Worm (Caenorhabditis elegans) whole organism, L2 larva: Measurements from ENCODE around the gene srg-50.
A peak's percentile ranks its signal among the peaks of the same experiment; 100 is the strongest.

ENCODE experiments used
- C34F6.9 ChIP-seq: fragments of 150-350 bp; optimal IDR thresholded peaks from 2 replicates; lab custom pipeline; 2014; ENCODE audit warnings: missing biosample characterization, missing genetic modification characterization
- F13H6.1 ChIP-seq: sonication (generic microtip); optimal IDR thresholded peaks from 2 replicates; lab custom pipeline; 2016; ENCODE audit warnings: missing genetic modification characterization, missing compliant biosample characterization
- R02D3.7 ChIP-seq: fragments of 150-350 bp; optimal IDR thresholded peaks from 2 replicates; lab custom pipeline; 2014; ENCODE audit warnings: missing biosample characterization, missing genetic modification characterization
- Y55F3AM.14 ChIP-seq: fragments of 200-800 bp; sonication (Bioruptor generic); optimal IDR thresholded peaks from 2 replicates; lab custom pipeline; 2018; ENCODE audit warnings: mild to moderate bottlenecking, missing genetic modification characterization, missing compliant biosample characterization
- ZK546.5 ChIP-seq: sonication (generic microtip); optimal IDR thresholded peaks from 2 replicates; lab custom pipeline; 2017; ENCODE audit warnings: missing biosample characterization, missing genetic modification characterization
- alr-1 ChIP-seq: fragments of 150-350 bp; optimal IDR thresholded peaks from 2 replicates; lab custom pipeline; 2014; ENCODE audit warnings: missing biosample characterization, missing genetic modification characterization
- aly-2 ChIP-seq: fragments of 150-350 bp; optimal IDR thresholded peaks from 2 replicates; lab custom pipeline; 2014; ENCODE audit warnings: missing biosample characterization, missing genetic modification characterization
- ama-1 ChIP-seq: fragments of 150-350 bp; optimal IDR thresholded peaks from 2 replicates; lab custom pipeline; 2018; ENCODE audit warnings: inconsistent platforms
- blmp-1 ChIP-seq: sonication (generic microtip); optimal IDR thresholded peaks from 2 replicates; lab custom pipeline; 2017; ENCODE audit warnings: missing genetic modification characterization, mild to moderate bottlenecking, missing compliant biosample characterization, antibody characterized with exemption, moderate library complexity; ENCODE audit not compliant: insufficient read depth
- ceh-16 ChIP-seq: fragments of 150-350 bp; optimal IDR thresholded peaks from 2 replicates; lab custom pipeline; 2014; ENCODE audit warnings: missing biosample characterization, missing genetic modification characterization
- ceh-82 ChIP-seq: fragments of 150-350 bp; optimal IDR thresholded peaks from 2 replicates; lab custom pipeline; 2014; ENCODE audit warnings: missing biosample characterization, missing genetic modification characterization
- crh-2 ChIP-seq: sonication (generic microtip); optimal IDR thresholded peaks from 2 replicates; lab custom pipeline; 2017; ENCODE audit warnings: missing biosample characterization, missing genetic modification characterization
- dmd-4 ChIP-seq: sonication (generic microtip); optimal IDR thresholded peaks from 2 replicates; lab custom pipeline; 2017; ENCODE audit warnings: missing biosample characterization, missing genetic modification characterization
- egl-27 ChIP-seq: sonication (generic microtip); optimal IDR thresholded peaks from 3 replicates; lab custom pipeline; 2017; ENCODE audit warnings: missing biosample characterization, missing genetic modification reagents, missing genetic modification characterization
- elt-1 ChIP-seq: fragments of 150-350 bp; optimal IDR thresholded peaks from 2 replicates; lab custom pipeline; 2014; ENCODE audit warnings: missing biosample characterization, missing genetic modification characterization
- elt-3 ChIP-seq: sonication (generic microtip); optimal IDR thresholded peaks from 2 replicates; lab custom pipeline; 2017; ENCODE audit warnings: missing biosample characterization, missing genetic modification characterization
- gmeb-1 ChIP-seq: fragments of 150-350 bp; optimal IDR thresholded peaks from 2 replicates; lab custom pipeline; 2014; ENCODE audit warnings: missing biosample characterization, missing genetic modification characterization
- lin-11 ChIP-seq: fragments of 150-350 bp; sonication (generic microtip); optimal IDR thresholded peaks from 2 replicates; lab custom pipeline; 2014; ENCODE audit warnings: missing biosample characterization, missing genetic modification characterization, inconsistent platforms, mixed read lengths
- lin-13 ChIP-seq: fragments of 150-350 bp; optimal IDR thresholded peaks from 2 replicates; lab custom pipeline; 2014; ENCODE audit warnings: missing biosample characterization, missing genetic modification reagents, missing genetic modification characterization
- lin-39 ChIP-seq: fragments of 150-350 bp; optimal IDR thresholded peaks from 2 replicates; lab custom pipeline; 2014; ENCODE audit warnings: missing biosample characterization, missing genetic modification reagents, missing genetic modification characterization
- lsy-2 ChIP-seq, 2 experiments: fragments of 150-350 bp in 1 of 2; sonication (generic microtip) in 1 of 2; optimal IDR thresholded peaks; 2 replicates each; lab custom pipeline; 2014 to 2017; ENCODE audit warnings: missing biosample characterization in 2 of 2, missing genetic modification characterization in 2 of 2
- mab-5 ChIP-seq: fragments of 150-350 bp; optimal IDR thresholded peaks from 2 replicates; lab custom pipeline; 2014; ENCODE audit warnings: missing biosample characterization, missing genetic modification characterization
- nhr-10 ChIP-seq: sonication (generic microtip); optimal IDR thresholded peaks from 2 replicates; lab custom pipeline; 2017; ENCODE audit warnings: missing biosample characterization, missing genetic modification characterization
- nhr-11 ChIP-seq: fragments of 150-350 bp; optimal IDR thresholded peaks from 2 replicates; lab custom pipeline; 2014; ENCODE audit warnings: missing biosample characterization, missing genetic modification characterization
- nhr-12 ChIP-seq: fragments of 150-350 bp; optimal IDR thresholded peaks from 2 replicates; lab custom pipeline; 2014; ENCODE audit warnings: missing biosample characterization, missing genetic modification characterization
- nhr-129 ChIP-seq: fragments of 150-350 bp; optimal IDR thresholded peaks from 2 replicates; lab custom pipeline; 2014; ENCODE audit warnings: missing biosample characterization, missing genetic modification characterization
- nhr-23 ChIP-seq: fragments of 150-350 bp; optimal IDR thresholded peaks from 2 replicates; lab custom pipeline; 2014; ENCODE audit warnings: missing biosample characterization, missing genetic modification reagents, missing genetic modification characterization
- nhr-237 ChIP-seq: fragments of 150-350 bp; optimal IDR thresholded peaks from 2 replicates; lab custom pipeline; 2014; ENCODE audit warnings: missing biosample characterization, missing genetic modification characterization
- nhr-25 ChIP-seq: fragments of 150-350 bp; sonication (generic microtip); optimal IDR thresholded peaks from 3 replicates; lab custom pipeline; 2014; ENCODE audit warnings: missing biosample characterization, missing genetic modification characterization
- nhr-6 ChIP-seq: fragments of 150-350 bp; optimal IDR thresholded peaks from 2 replicates; lab custom pipeline; 2014; ENCODE audit warnings: missing biosample characterization, missing genetic modification characterization
- peb-1 ChIP-seq: fragments of 150-350 bp; optimal IDR thresholded peaks from 2 replicates; lab custom pipeline; 2014; ENCODE audit warnings: missing biosample characterization, missing genetic modification characterization
- sem-4 ChIP-seq: fragments of 150-350 bp; optimal IDR thresholded peaks from 2 replicates; lab custom pipeline; 2014; ENCODE audit warnings: missing biosample characterization, missing genetic modification reagents, missing genetic modification characterization
- sma-3 ChIP-seq: sonication (generic microtip); optimal IDR thresholded peaks from 2 replicates; lab custom pipeline; 2016; ENCODE audit warnings: missing genetic modification reagents, missing genetic modification characterization, missing compliant biosample characterization
- sma-9 ChIP-seq, 2 experiments: fragments of 150-350 bp in 1 of 2; sonication (generic microtip) in 1 of 2; optimal IDR thresholded peaks; 2 replicates each; lab custom pipeline; 2014 to 2016; ENCODE audit warnings: missing genetic modification characterization in 2 of 2, mild to moderate bottlenecking in 1 of 2, missing biosample characterization in 1 of 2, missing compliant biosample characterization in 1 of 2, missing genetic modification reagents in 1 of 2, moderate library complexity in 1 of 2
- snpc-4 ChIP-seq: fragments of 150-350 bp; optimal IDR thresholded peaks from 2 replicates; lab custom pipeline; 2014; ENCODE audit warnings: missing biosample characterization, missing genetic modification characterization
- unc-55 ChIP-seq: fragments of 150-350 bp; sonication (generic microtip); optimal IDR thresholded peaks from 3 replicates; lab custom pipeline; 2014; ENCODE audit warnings: missing biosample characterization, missing genetic modification reagents, missing genetic modification characterization
- unc-62 ChIP-seq: fragments of 150-350 bp; optimal IDR thresholded peaks from 2 replicates; lab custom pipeline; 2014; ENCODE audit warnings: missing biosample characterization, missing genetic modification reagents, missing genetic modification characterization
- zag-1 ChIP-seq: fragments of 150-350 bp; optimal IDR thresholded peaks from 2 replicates; lab custom pipeline; 2014; ENCODE audit warnings: missing biosample characterization, missing genetic modification characterization
- ztf-11 ChIP-seq: sonication (generic microtip); optimal IDR thresholded peaks from 2 replicates; lab custom pipeline; 2017; ENCODE audit warnings: missing biosample characterization, missing genetic modification characterization

srg-50 gene

DNA sequence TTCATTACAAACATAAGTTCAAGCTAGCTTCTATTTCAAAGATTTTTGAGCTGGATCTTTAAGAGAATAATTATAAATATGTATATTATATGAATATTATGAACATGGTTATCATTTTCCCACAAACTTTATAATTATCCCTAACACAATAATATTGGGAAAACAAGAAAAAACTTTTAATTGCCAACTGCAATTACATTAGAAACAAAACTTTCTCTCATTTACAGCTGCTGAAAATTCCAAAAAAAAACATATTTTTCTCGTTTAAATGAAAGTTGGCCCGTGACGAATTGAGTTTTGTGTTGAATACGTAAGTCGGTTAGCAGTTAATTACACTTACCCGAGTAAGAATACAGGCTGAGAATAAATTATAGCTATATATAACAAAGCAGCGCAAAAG lies 12.3 kb downstream of the srg-50 start:
- TF ChIP-seq lin-13 (GFP tag; lab: Kevin White, UChicago) (no peak), gmeb-1 (no peak), ZK546.5 (tag; lab: Kevin White, UChicago) (no peak), sma-9 (GFP tag; optimal IDR thresholded peaks at IDR 0.05; lab: Kevin White, UChicago) (no peak), sma-9 (tag; optimal IDR thresholded peaks at IDR 0.05; lab: Kevin White, UChicago) (no peak), elt-1 (tag; lab: Kevin White, UChicago) (no peak), snpc-4 (tag; lab: Kevin White, UChicago) (no peak), lin-11 (tag; lab: Kevin White, UChicago) (no peak), ztf-11 (tag; lab: Kevin White, UChicago) (no peak), sma-3 (no peak), egl-27 (tag; lab: Kevin White, UChicago) (no peak), zag-1 (tag; lab: Kevin White, UChicago) (no peak), C34F6.9 (tag; lab: Kevin White, UChicago) (no peak), crh-2 (no peak), peb-1 (tag; lab: Kevin White, UChicago) (no peak), nhr-12 (no peak), mab-5 (tag; lab: Kevin White, UChicago) (no peak), nhr-237 (tag; lab: Kevin White, UChicago) (no peak), ama-1 (lab: Kevin White, UChicago) (no peak)

DNA sequence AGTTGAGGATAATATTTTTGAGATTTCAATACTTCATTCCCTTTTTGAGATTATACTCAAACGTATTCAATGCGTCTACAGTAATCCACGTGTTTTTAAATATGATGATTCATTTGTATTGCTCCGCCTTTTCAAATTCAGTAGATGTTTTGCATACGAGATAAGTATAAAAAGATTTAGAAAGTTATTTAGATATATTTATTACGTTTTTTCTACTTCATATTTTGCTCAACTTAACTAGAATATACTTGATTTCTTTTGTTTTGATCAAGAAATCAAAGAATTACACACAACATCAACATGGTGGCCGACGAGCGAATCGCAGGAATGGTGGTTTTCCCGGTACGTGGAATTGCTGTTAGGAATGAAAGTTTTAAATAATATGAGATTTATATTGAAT lies 17.3 kb downstream of the srg-50 start, which contains the start of gene srx-50:
Gene srx-50 (plus strand): TSS at position 301 of the 400 bp plus-strand sequence.
- TF ChIP-seq snpc-4 (tag; lab: Kevin White, UChicago), result no peak
- TF ChIP-seq nhr-129 (tag; lab: Kevin White, UChicago), result no peak
- TF ChIP-seq lin-11 (tag; lab: Kevin White, UChicago), result no peak
- TF ChIP-seq nhr-11 (tag; lab: Kevin White, UChicago), result no peak
- TF ChIP-seq gmeb-1, result no peak
- no peak for TF ChIP-seq unc-62 (GFP tag; lab: Kevin White, UChicago)

DNA sequence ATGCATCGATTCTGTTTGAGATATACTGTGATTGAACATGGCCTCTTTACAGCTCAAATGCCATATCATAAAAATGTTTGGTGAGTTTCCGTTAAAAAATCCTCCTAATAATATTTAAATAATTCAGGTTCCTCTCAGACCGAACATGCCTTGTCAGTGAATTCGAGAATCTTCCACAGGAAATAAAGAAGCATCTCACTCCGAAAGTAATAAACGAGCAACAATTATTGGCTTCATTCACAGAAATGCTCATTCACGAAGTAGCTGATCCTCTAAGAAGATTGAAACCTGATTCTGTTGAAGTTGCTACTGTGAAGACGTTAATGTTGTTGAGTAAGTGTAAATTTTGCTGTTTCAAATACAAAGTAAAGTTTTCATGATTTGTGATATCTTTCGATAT lies 22.8 kb downstream of the srg-50 start:
- TF ChIP-seq egl-27 (tag; lab: Kevin White, UChicago), result no peak
- no peak for TF ChIP-seq unc-55 (GFP tag; lab: Kevin White, UChicago)
- TF ChIP-seq snpc-4 (tag; lab: Kevin White, UChicago), result no peak
- no peak for TF ChIP-seq nhr-11 (tag; lab: Kevin White, UChicago)
- no peak for TF ChIP-seq mab-5 (tag; lab: Kevin White, UChicago)
- TF ChIP-seq elt-1 (tag; lab: Kevin White, UChicago), result no peak
- no peak for TF ChIP-seq F13H6.1 (tag; lab: Kevin White, UChicago)
- TF ChIP-seq sma-9 (GFP tag; optimal IDR thresholded peaks at IDR 0.05; lab: Kevin White, UChicago), result no peak
- no peak for TF ChIP-seq sma-9 (tag; optimal IDR thresholded peaks at IDR 0.05; lab: Kevin White, UChicago)
- TF ChIP-seq ceh-16 (tag; lab: Kevin White, UChicago), result no peak
- no peak for TF ChIP-seq gmeb-1
- TF ChIP-seq R02D3.7 (tag; lab: Kevin White, UChicago), result no peak
- no peak for TF ChIP-seq Y55F3AM.14 (GFP tag; lab: Kevin White, UChicago)
- TF ChIP-seq nhr-129 (tag; lab: Kevin White, UChicago), result no peak
- TF ChIP-seq nhr-23 (tag; lab: Kevin White, UChicago), result no peak

DNA sequence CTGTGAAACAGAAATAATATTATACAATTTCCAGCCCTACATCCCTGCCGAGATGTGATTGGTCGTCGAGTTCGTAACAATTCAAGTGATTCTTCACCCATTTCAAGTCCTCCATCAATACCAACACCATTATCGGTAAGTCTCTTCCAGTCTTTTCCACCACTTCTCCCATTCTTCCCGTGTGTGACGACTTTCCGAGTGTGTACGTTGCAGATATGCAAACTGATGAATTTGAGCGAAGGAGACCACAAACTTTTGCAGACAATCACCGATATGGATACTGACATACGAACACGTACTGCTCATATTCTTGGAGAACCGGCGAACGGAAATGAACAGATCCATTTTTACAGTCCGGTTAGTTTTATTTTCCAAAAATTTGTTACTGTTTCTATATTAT lies 23.4 kb downstream of the srg-50 start:
- TF ChIP-seq ceh-16 (tag; lab: Kevin White, UChicago), result no peak
- peak; percentile 79 for TF ChIP-seq ama-1 (lab: Kevin White, UChicago)

DNA sequence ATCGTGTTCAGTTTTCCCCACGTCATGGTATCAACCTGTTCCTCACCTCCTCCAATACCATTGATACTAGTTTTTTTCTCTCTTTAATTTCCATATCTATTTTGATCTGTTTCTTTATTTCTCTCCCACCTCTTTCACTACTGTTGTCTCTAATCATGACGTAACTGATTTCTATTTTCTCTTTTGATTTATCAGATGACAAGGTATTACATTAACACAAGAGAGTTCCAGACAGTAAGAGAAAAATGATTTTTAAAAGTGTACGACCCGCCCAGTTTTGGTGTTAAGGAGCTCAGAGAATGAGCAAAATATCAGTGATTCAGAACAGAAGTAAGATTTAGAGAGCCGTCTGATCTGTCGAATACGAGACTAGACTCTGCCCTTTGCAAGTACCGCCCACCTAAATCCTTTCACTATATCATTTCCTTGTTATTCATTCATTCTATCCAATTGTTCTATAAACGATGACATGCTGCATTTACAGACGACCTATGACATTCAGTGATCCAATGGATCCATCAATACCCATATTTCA lies 25.2 kb downstream of the srg-50 start, which contains the start of gene nhr-105:
Gene nhr-105 (plus strand): TSS at position 485 of the 535 bp plus-strand sequence.
- no peak for TF ChIP-seq alr-1 (tag; lab: Kevin White, UChicago)
- TF ChIP-seq Y55F3AM.14 (GFP tag; lab: Kevin White, UChicago), result peak; percentile 49
- TF ChIP-seq lsy-2 (tag; optimal IDR thresholded peaks at IDR 0.05; lab: Kevin White, UChicago), result peak in 1 of 2 experiments; percentile 69
- TF ChIP-seq C34F6.9 (tag; lab: Kevin White, UChicago), result no peak
- no peak for TF ChIP-seq aly-2 (tag; lab: Kevin White, UChicago)
- no peak for TF ChIP-seq elt-1 (tag; lab: Kevin White, UChicago)
- no peak for TF ChIP-seq zag-1 (tag; lab: Kevin White, UChicago)
- TF ChIP-seq sem-4, result peak; percentile 38
- no peak for TF ChIP-seq ceh-82 (tag; lab: Kevin White, UChicago)
- no peak for TF ChIP-seq lin-39 (tag; lab: Kevin White, UChicago)
- no peak for TF ChIP-seq unc-62 (GFP tag; lab: Kevin White, UChicago)
- peak; percentile 77 for TF ChIP-seq nhr-129 (tag; lab: Kevin White, UChicago)
- peak; percentile 85 for TF ChIP-seq blmp-1 (tag; lab: Kevin White, UChicago)
- TF ChIP-seq nhr-23 (tag; lab: Kevin White, UChicago), result no peak
- peak; percentile 1 for TF ChIP-seq snpc-4 (tag; lab: Kevin White, UChicago)
- peak; percentile 95 for TF ChIP-seq nhr-25 (tag; lab: Kevin White, UChicago)
- TF ChIP-seq nhr-10 (tag; lab: Kevin White, UChicago), result no peak
- no peak for TF ChIP-seq lin-11 (tag; lab: Kevin White, UChicago)
- peak; percentile 65 for TF ChIP-seq egl-27 (tag; lab: Kevin White, UChicago)
- TF ChIP-seq peb-1 (tag; lab: Kevin White, UChicago), result no peak
- TF ChIP-seq gmeb-1, result peak; percentile 61
- TF ChIP-seq elt-3 (tag; lab: Kevin White, UChicago), result no peak
- TF ChIP-seq ZK546.5 (tag; lab: Kevin White, UChicago), result no peak
- peak; percentile 32 for TF ChIP-seq sma-9 (GFP tag; optimal IDR thresholded peaks at IDR 0.05; lab: Kevin White, UChicago)
- TF ChIP-seq sma-9 (tag; optimal IDR thresholded peaks at IDR 0.05; lab: Kevin White, UChicago), result peak; percentile 3
- TF ChIP-seq nhr-6 (tag; lab: Kevin White, UChicago), result no peak
- no peak for TF ChIP-seq ama-1 (lab: Kevin White, UChicago)
- TF ChIP-seq nhr-12, result no peak
- TF ChIP-seq lin-13 (GFP tag; lab: Kevin White, UChicago), result peak; percentile 45
- TF ChIP-seq F13H6.1 (tag; lab: Kevin White, UChicago), result peak; percentile 71
- TF ChIP-seq dmd-4, result no peak
